Worm (Caenorhabditis elegans) whole organism, young adult: ENCODE data around the gene Y49G5B.1.

Source experiments
- B0019.2 ChIP-seq: fragments of 200-800 bp; sonication (Bioruptor generic); conservative IDR thresholded peaks from 2 replicates; pipeline ENCODE4 v1.3.6; 2022; ENCODE audit warnings: missing genetic modification reagents, missing genetic modification characterization, missing compliant biosample characterization
- B0035.1 ChIP-seq: sonication (generic microtip); optimal IDR thresholded peaks from 2 replicates; lab custom pipeline; 2016; ENCODE audit warnings: missing genetic modification characterization, mild to moderate bottlenecking, missing compliant biosample characterization, missing genotype, missing genetic modification reagents
- D2030.7 ChIP-seq: fragments of 200-800 bp; sonication (Bioruptor generic); IDR thresholded peaks from 2 replicates; pipeline ENCODE4 v1.3.6; 2022; ENCODE audit warnings: missing genetic modification reagents, missing genetic modification characterization, missing compliant biosample characterization
- F22D6.2 ChIP-seq: sonication (generic microtip); optimal IDR thresholded peaks from 2 replicates; lab custom pipeline; 2016; ENCODE audit warnings: mild to moderate bottlenecking, missing genetic modification characterization, missing compliant biosample characterization
- F23B12.7 ChIP-seq: sonication (generic microtip); optimal IDR thresholded peaks from 2 replicates; lab custom pipeline; 2017; ENCODE audit warnings: missing genetic modification characterization, mild to moderate bottlenecking, missing compliant biosample characterization, antibody characterized with exemption, moderate library complexity; ENCODE audit not compliant: insufficient read depth
- F33H1.4 ChIP-seq: fragments of 200-800 bp; sonication (Bioruptor generic); IDR thresholded peaks from 2 replicates; pipeline ENCODE4 v1.3.6; 2022; ENCODE audit warnings: missing genetic modification reagents, missing genetic modification characterization, missing compliant biosample characterization
- F37B4.10 ChIP-seq: fragments of 200-800 bp; sonication (Bioruptor generic); IDR thresholded peaks from 2 replicates; pipeline ENCODE4 v1.3.6; 2022; ENCODE audit warnings: missing genetic modification characterization, missing compliant biosample characterization
- F57A8.1 ChIP-seq: fragments of 200-800 bp; sonication (Bioruptor generic); optimal IDR thresholded peaks from 2 replicates; lab custom pipeline; 2018; ENCODE audit warnings: mild to moderate bottlenecking, missing genetic modification characterization, moderate library complexity, missing compliant biosample characterization
- F57C9.4 ChIP-seq: sonication (generic microtip); optimal IDR thresholded peaks from 2 replicates; lab custom pipeline; 2017; ENCODE audit warnings: mild to moderate bottlenecking, missing genetic modification characterization, missing compliant biosample characterization
- K11D2.4 ChIP-seq: fragments of 200-800 bp; sonication (Bioruptor generic); IDR thresholded peaks from 2 replicates; pipeline ENCODE4 v1.3.6; 2022; ENCODE audit warnings: missing genetic modification reagents, missing genetic modification characterization, missing compliant biosample characterization
- K12H6.12 ChIP-seq: fragments of 200-800 bp; sonication (Bioruptor generic); optimal IDR thresholded peaks from 2 replicates; lab custom pipeline; 2018; ENCODE audit warnings: mild to moderate bottlenecking, missing genetic modification characterization, missing compliant biosample characterization
- T26A5.8 ChIP-seq: sonication (generic microtip); optimal IDR thresholded peaks from 2 replicates; lab custom pipeline; 2016; ENCODE audit warnings: missing genetic modification characterization, missing compliant biosample characterization
- Y53F4B.3 ChIP-seq: fragments of 200-800 bp; sonication (Bioruptor generic); IDR thresholded peaks from 2 replicates; pipeline ENCODE4 v1.3.6; 2022; ENCODE audit warnings: missing genetic modification reagents, missing genetic modification characterization, missing compliant biosample characterization
- Y53G8AR.9 ChIP-seq: fragments of 200-800 bp; sonication (Bioruptor generic); conservative IDR thresholded peaks from 2 replicates; pipeline ENCODE4 v1.3.6; 2022; ENCODE audit warnings: missing genetic modification reagents, missing genetic modification characterization, missing compliant biosample characterization
- Y79H2A.3 ChIP-seq: fragments of 200-800 bp; sonication (Bioruptor generic); conservative IDR thresholded peaks from 2 replicates; pipeline ENCODE4 v1.3.6; 2022; ENCODE audit warnings: missing genetic modification reagents, missing genetic modification characterization, missing compliant biosample characterization
- Y95B8A.8 ChIP-seq: fragments of 200-800 bp; sonication (Bioruptor generic); IDR thresholded peaks from 2 replicates; pipeline ENCODE4 v1.3.6; 2022; ENCODE audit warnings: missing genetic modification reagents, missing genetic modification characterization, missing compliant biosample characterization
- ZK185.1 ChIP-seq: sonication (generic microtip); optimal IDR thresholded peaks from 2 replicates; lab custom pipeline; 2016; ENCODE audit warnings: mild to moderate bottlenecking, missing genetic modification characterization, missing compliant biosample characterization; ENCODE audit not compliant: poor library complexity, severe bottlenecking
- bed-1 ChIP-seq: fragments of 200-800 bp; sonication (Bioruptor generic); IDR thresholded peaks from 2 replicates; pipeline ENCODE4 v1.3.6; 2022; ENCODE audit warnings: missing genetic modification reagents, missing genetic modification characterization, missing compliant biosample characterization
- cebp-1 ChIP-seq, 2 experiments: fragments of 200-800 bp in 1 of 2; sonication (Bioruptor generic) in 1 of 2; sonication (generic microtip) in 1 of 2; IDR thresholded peaks in 1 of 2; optimal IDR thresholded peaks in 1 of 2; 2 replicates each; pipeline versions ENCODE4 v1.3.6 to Lab custom; 2017 to 2022; ENCODE audit warnings: missing compliant biosample characterization in 2 of 2, missing genetic modification characterization in 2 of 2, mild to moderate bottlenecking in 1 of 2, missing genetic modification reagents in 1 of 2, moderate library complexity in 1 of 2
- cebp-2 ChIP-seq: fragments of 200-800 bp; sonication (Bioruptor generic); IDR thresholded peaks from 2 replicates; pipeline ENCODE4 v1.3.6; 2022; ENCODE audit warnings: missing genetic modification characterization, missing compliant biosample characterization
- ceh-100 ChIP-seq: fragments of 200-800 bp; sonication (Bioruptor generic); IDR thresholded peaks from 2 replicates; pipeline ENCODE4 v1.3.6; 2022; ENCODE audit warnings: missing genetic modification reagents, missing genetic modification characterization, missing compliant biosample characterization
- ceh-27 ChIP-seq: fragments of 200-800 bp; sonication (Bioruptor generic); optimal IDR thresholded peaks from 2 replicates; lab custom pipeline; 2018; ENCODE audit warnings: mild to moderate bottlenecking, missing genetic modification characterization, moderate library complexity, missing compliant biosample characterization
- ceh-79 ChIP-seq: sonication (generic microtip); optimal IDR thresholded peaks from 2 replicates; lab custom pipeline; 2017; ENCODE audit warnings: mild to moderate bottlenecking, missing genetic modification characterization, missing compliant biosample characterization
- die-1 ChIP-seq: sonication (generic microtip); optimal IDR thresholded peaks from 2 replicates; lab custom pipeline; 2016; ENCODE audit warnings: missing genotype, mild to moderate bottlenecking, missing genetic modification characterization, missing compliant biosample characterization
- dpl-1 ChIP-seq: fragments of 150-350 bp; optimal IDR thresholded peaks from 2 replicates; lab custom pipeline; 2014; ENCODE audit warnings: missing biosample characterization, missing genetic modification reagents, missing genetic modification characterization
- efl-1 ChIP-seq: fragments of 150-350 bp; optimal IDR thresholded peaks from 2 replicates; lab custom pipeline; 2014; ENCODE audit warnings: missing biosample characterization, missing genetic modification reagents, missing genetic modification characterization
- egrh-3 ChIP-seq: fragments of 200-800 bp; sonication (Bioruptor generic); IDR thresholded peaks from 2 replicates; pipeline ENCODE4 v1.3.6; 2022; ENCODE audit warnings: missing genetic modification reagents, missing genetic modification characterization, missing compliant biosample characterization
- ekl-4 ChIP-seq: fragments of 200-800 bp; sonication (Bioruptor generic); IDR thresholded peaks from 2 replicates; pipeline ENCODE4 v1.3.6; 2022; ENCODE audit warnings: missing genetic modification reagents, missing genetic modification characterization, missing compliant biosample characterization
- him-1 ChIP-seq: sonication (generic microtip); optimal IDR thresholded peaks from 2 replicates; lab custom pipeline; 2016; ENCODE audit warnings: missing genotype, missing genetic modification reagents, missing genetic modification characterization, missing compliant biosample characterization
- hlh-26 ChIP-seq: fragments of 200-800 bp; sonication (Bioruptor generic); conservative IDR thresholded peaks from 2 replicates; pipeline ENCODE4 v1.3.6; 2022; ENCODE audit warnings: missing genetic modification reagents, missing genetic modification characterization, missing compliant biosample characterization
- hsf-1 ChIP-seq: fragments of 200-800 bp; sonication (Bioruptor generic); IDR thresholded peaks from 2 replicates; pipeline ENCODE4 v1.3.6; 2022; ENCODE audit warnings: missing genetic modification reagents, missing genetic modification characterization, missing compliant biosample characterization
- lin-35 ChIP-seq, 3 experiments: fragments of 150-350 bp in 2 of 3; sonication (generic microtip) in 1 of 3; optimal IDR thresholded peaks; 2 replicates each; lab custom pipeline; 2014 to 2018; ENCODE audit warnings: missing biosample characterization in 3 of 3, missing genetic modification characterization in 3 of 3, missing genetic modification reagents in 3 of 3
- lin-54 ChIP-seq: fragments of 200-800 bp; sonication (Bioruptor generic); optimal IDR thresholded peaks from 2 replicates; lab custom pipeline; 2018; ENCODE audit warnings: mild to moderate bottlenecking, missing genetic modification characterization, missing compliant biosample characterization
- lir-1 ChIP-seq: fragments of 200-800 bp; sonication (Bioruptor generic); conservative IDR thresholded peaks from 2 replicates; pipeline ENCODE4 v1.3.6; 2022; ENCODE audit warnings: missing genetic modification reagents, missing genetic modification characterization, missing compliant biosample characterization
- madf-10 ChIP-seq: sonication (generic microtip); optimal IDR thresholded peaks from 2 replicates; lab custom pipeline; 2016; ENCODE audit warnings: mild to moderate bottlenecking, missing genetic modification characterization, missing compliant biosample characterization
- madf-8 ChIP-seq: fragments of 200-800 bp; sonication (Bioruptor generic); conservative IDR thresholded peaks from 2 replicates; pipeline ENCODE4 v1.3.6; 2022; ENCODE audit warnings: missing genetic modification reagents, missing genetic modification characterization, missing compliant biosample characterization
- nhr-80 ChIP-seq: sonication (generic microtip); optimal IDR thresholded peaks from 2 replicates; lab custom pipeline; 2016; ENCODE audit warnings: missing genetic modification characterization, missing compliant biosample characterization
- pha-4 ChIP-seq: fragments of 150-350 bp; sonication (generic microtip); optimal IDR thresholded peaks from 2 replicates; lab custom pipeline; 2014; ENCODE audit warnings: missing biosample characterization, missing genetic modification reagents, missing genetic modification characterization
- rec-8 ChIP-seq, 2 experiments: sonication (generic microtip); optimal IDR thresholded peaks; 2 replicates each; lab custom pipeline; 2016; ENCODE audit warnings: mild to moderate bottlenecking in 2 of 2, missing genetic modification characterization in 2 of 2, missing genetic modification reagents in 2 of 2, missing genotype in 2 of 2, missing biosample characterization in 1 of 2, missing compliant biosample characterization in 1 of 2, moderate library complexity in 1 of 2
- rpc-1 ChIP-seq, 2 experiments: fragments of 150-350 bp in 1 of 2; sonication (generic microtip) in 1 of 2; optimal IDR thresholded peaks; 2 replicates each; lab custom pipeline; 2014 to 2018; ENCODE audit warnings: missing biosample characterization in 1 of 2, missing genetic modification characterization in 1 of 2, missing genetic modification reagents in 1 of 2, missing genotype in 1 of 2
- sea-2 ChIP-seq: fragments of 200-800 bp; sonication (Bioruptor generic); IDR thresholded peaks from 2 replicates; pipeline ENCODE4 v1.3.6; 2022; ENCODE audit warnings: missing genetic modification characterization, missing compliant biosample characterization
- snpc-1.1 ChIP-seq: sonication (generic microtip); optimal IDR thresholded peaks from 2 replicates; lab custom pipeline; 2017; ENCODE audit warnings: missing genetic modification characterization, mild to moderate bottlenecking, missing compliant biosample characterization, antibody characterized with exemption, moderate library complexity, missing genotype, missing genetic modification reagents; ENCODE audit not compliant: insufficient read depth
- tbp1 ChIP-seq: fragments of 200-800 bp; sonication (Bioruptor generic); optimal IDR thresholded peaks from 2 replicates; lab custom pipeline; 2018; ENCODE audit warnings: mild to moderate bottlenecking, missing genetic modification characterization, missing compliant biosample characterization
- unc-130 ChIP-seq: sonication (generic microtip); optimal IDR thresholded peaks from 2 replicates; lab custom pipeline; 2016; ENCODE audit warnings: missing genetic modification reagents, missing genetic modification characterization, missing compliant biosample characterization
- unc-62 ChIP-seq: fragments of 150-350 bp; optimal IDR thresholded peaks from 2 replicates; lab custom pipeline; 2014; ENCODE audit warnings: missing biosample characterization, missing genetic modification reagents, missing genetic modification characterization
- ztf-22 ChIP-seq: fragments of 200-800 bp; sonication (Bioruptor generic); optimal IDR thresholded peaks from 2 replicates; lab custom pipeline; 2018; ENCODE audit warnings: mild to moderate bottlenecking, missing genetic modification characterization, moderate library complexity, missing compliant biosample characterization
- ztf-3 ChIP-seq: fragments of 200-800 bp; sonication (Bioruptor generic); optimal IDR thresholded peaks from 2 replicates; lab custom pipeline; 2018; ENCODE audit warnings: mild to moderate bottlenecking, missing genetic modification characterization, missing compliant biosample characterization

Y49G5B.1 gene

ce11 chrV:5269024-5269535, 45.9 kb downstream of the Y49G5B.1 start, which contains the start of gene penr-1 (continued):
- TF ChIP-seq B0035.1 (tag; lab: Kevin White, UChicago): no peak
- TF ChIP-seq unc-130 (GFP tag; lab: Kevin White, UChicago): no peak
- no peak for TF ChIP-seq rpc-1 (optimal IDR thresholded peaks at IDR 0.05; lab: Kevin White, UChicago)
- no peak for TF ChIP-seq rpc-1 (tag; optimal IDR thresholded peaks at IDR 0.05; lab: Kevin White, UChicago)
- no peak for TF ChIP-seq ceh-100 (GFP tag; lab: Robert Waterston, UW)
- no peak for TF ChIP-seq F57A8.1 (GFP tag; lab: Kevin White, UChicago)
- no peak for TF ChIP-seq ztf-22 (GFP tag; lab: Kevin White, UChicago)
- no peak for TF ChIP-seq Y79H2A.3 (GFP tag; lab: Robert Waterston, UW)
- TF ChIP-seq ztf-3 (GFP tag; lab: Kevin White, UChicago): no peak
- TF ChIP-seq B0019.2: no peak
- TF ChIP-seq pha-4: no peak
- TF ChIP-seq lir-1 (GFP tag; lab: Robert Waterston, UW): no peak
- no peak for TF ChIP-seq him-1
- no peak for TF ChIP-seq ceh-27 (GFP tag; lab: Kevin White, UChicago)
- no peak for TF ChIP-seq hlh-26 (GFP tag; lab: Robert Waterston, UW)
- no peak for TF ChIP-seq tbp1
- TF ChIP-seq hsf-1 (GFP tag; lab: Robert Waterston, UW): no peak
- TF ChIP-seq sea-2 (GFP tag; lab: Robert Waterston, UW): no peak
- TF ChIP-seq F57C9.4 (tag; lab: Kevin White, UChicago): no peak
- TF ChIP-seq ekl-4: no peak
- TF ChIP-seq Y53G8AR.9: no peak
- no peak for TF ChIP-seq egrh-3 (GFP tag; lab: Robert Waterston, UW)
- TF ChIP-seq F37B4.10 (GFP tag; lab: Robert Waterston, UW): no peak
- TF ChIP-seq nhr-80 (tag; lab: Kevin White, UChicago): no peak
- no peak for TF ChIP-seq bed-1 (GFP tag; lab: Robert Waterston, UW)
- TF ChIP-seq F33H1.4 (GFP tag; lab: Robert Waterston, UW): peak; percentile 27; the same call in 1 of the 2 replicates
- no peak for TF ChIP-seq ceh-79
- no peak for TF ChIP-seq madf-8
- peak; percentile 56 for TF ChIP-seq dpl-1
- no peak for TF ChIP-seq cebp-2 (GFP tag; lab: Robert Waterston, UW)
- no peak for TF ChIP-seq unc-62 (GFP tag; lab: Kevin White, UChicago)
- no peak for TF ChIP-seq Y95B8A.8 (GFP tag; lab: Robert Waterston, UW)
- peak; percentile 79 for TF ChIP-seq efl-1
- no peak for TF ChIP-seq F22D6.2
- TF ChIP-seq D2030.7 (GFP tag; lab: Robert Waterston, UW): peak; percentile 37; the same call in 1 of the 2 replicates
- TF ChIP-seq K12H6.12 (tag; lab: Kevin White, UChicago): no peak
- TF ChIP-seq rec-8 (tag; optimal IDR thresholded peaks at IDR 0.05; lab: Kevin White, UChicago): no peak
- TF ChIP-seq ZK185.1 (tag; lab: Kevin White, UChicago): no peak
- TF ChIP-seq madf-10: no peak
- no peak for TF ChIP-seq Y53F4B.3 (GFP tag; lab: Robert Waterston, UW)
- TF ChIP-seq lin-54 (GFP tag; lab: Kevin White, UChicago): peak; percentile 95
- peak in 2 of 3 experiments; percentile 24 to 76 for TF ChIP-seq lin-35 (GFP tag; optimal IDR thresholded peaks at IDR 0.05; lab: Kevin White, UChicago)
- no peak for TF ChIP-seq cebp-1 (GFP tag; IDR thresholded peaks at IDR 0.05; lab: Robert Waterston, UW)
- no peak for TF ChIP-seq cebp-1 (tag; optimal IDR thresholded peaks at IDR 0.05; lab: Kevin White, UChicago)
- TF ChIP-seq die-1: no peak
- no peak for TF ChIP-seq F23B12.7 (tag; lab: Kevin White, UChicago)
- no peak for TF ChIP-seq T26A5.8 (tag; lab: Kevin White, UChicago)
- no peak for TF ChIP-seq K11D2.4
- TF ChIP-seq snpc-1.1 (tag; lab: Kevin White, UChicago): no peak
